Worm (Caenorhabditis elegans) whole organism, L1 larva: ENCODE results near the gene ZC449.8.

Experiments
- F16B12.6 ChIP-seq: fragments of 150-350 bp; optimal IDR thresholded peaks from 2 replicates; lab custom pipeline; 2014; ENCODE audit warnings: missing biosample characterization, missing genetic modification characterization
- ceh-82 ChIP-seq, 3 experiments: fragments of 150-350 bp in 1 of 3; sonication (generic microtip) in 2 of 3; optimal IDR thresholded peaks; 2 replicates each; lab custom pipeline; 2014 to 2017; ENCODE audit warnings: missing biosample characterization in 3 of 3, missing genetic modification characterization in 3 of 3
- ces-1 ChIP-seq: fragments of 150-350 bp; optimal IDR thresholded peaks from 2 replicates; lab custom pipeline; 2014; ENCODE audit warnings: missing biosample characterization, missing genetic modification reagents, missing genetic modification characterization
- elt-3 ChIP-seq, 6 experiments: fragments of 150-350 bp in 1 of 6; sonication (generic microtip); optimal IDR thresholded peaks; 2 replicates each; lab custom pipeline; 2017 to 2018; ENCODE audit warnings: missing biosample characterization in 6 of 6, missing genetic modification characterization in 6 of 6, inconsistent platforms in 1 of 6
- lin-35 ChIP-seq, 2 experiments: fragments of 150-350 bp; optimal IDR thresholded peaks; 2 replicates each; lab custom pipeline; 2014; ENCODE audit warnings: missing biosample characterization in 2 of 2, missing genetic modification characterization in 2 of 2, missing genetic modification reagents in 2 of 2
- lsy-2 ChIP-seq, 2 experiments: fragments of 150-350 bp; optimal IDR thresholded peaks; 2 replicates each; lab custom pipeline; 2014; ENCODE audit warnings: missing biosample characterization in 2 of 2, missing genetic modification characterization in 2 of 2
- nhr-11 ChIP-seq: fragments of 150-350 bp; optimal IDR thresholded peaks from 2 replicates; lab custom pipeline; 2014; ENCODE audit warnings: missing biosample characterization, missing genetic modification characterization
- nhr-12 ChIP-seq: sonication (generic microtip); optimal IDR thresholded peaks from 2 replicates; lab custom pipeline; 2017; ENCODE audit warnings: missing biosample characterization, missing genetic modification characterization
- nhr-237 ChIP-seq: fragments of 150-350 bp; optimal IDR thresholded peaks from 2 replicates; lab custom pipeline; 2014; ENCODE audit warnings: missing biosample characterization, missing genetic modification characterization
- nhr-77 ChIP-seq: fragments of 150-350 bp; optimal IDR thresholded peaks from 2 replicates; lab custom pipeline; 2014; ENCODE audit warnings: missing biosample characterization, missing genetic modification characterization
- nhr-84 ChIP-seq: sonication (generic microtip); optimal IDR thresholded peaks from 2 replicates; lab custom pipeline; 2017; ENCODE audit warnings: missing biosample characterization, missing genetic modification characterization
- tbx-2 ChIP-seq: sonication (generic microtip); optimal IDR thresholded peaks from 2 replicates; lab custom pipeline; 2016; ENCODE audit warnings: missing genetic modification characterization, missing compliant biosample characterization
- unc-130 ChIP-seq: fragments of 150-350 bp; optimal IDR thresholded peaks from 2 replicates; lab custom pipeline; 2017; ENCODE audit warnings: missing biosample characterization, missing genetic modification characterization, inconsistent platforms
- xbp-1 ChIP-seq: sonication (generic microtip); optimal IDR thresholded peaks from 2 replicates; lab custom pipeline; 2016; ENCODE audit warnings: missing genetic modification characterization, missing compliant biosample characterization

DNA sequence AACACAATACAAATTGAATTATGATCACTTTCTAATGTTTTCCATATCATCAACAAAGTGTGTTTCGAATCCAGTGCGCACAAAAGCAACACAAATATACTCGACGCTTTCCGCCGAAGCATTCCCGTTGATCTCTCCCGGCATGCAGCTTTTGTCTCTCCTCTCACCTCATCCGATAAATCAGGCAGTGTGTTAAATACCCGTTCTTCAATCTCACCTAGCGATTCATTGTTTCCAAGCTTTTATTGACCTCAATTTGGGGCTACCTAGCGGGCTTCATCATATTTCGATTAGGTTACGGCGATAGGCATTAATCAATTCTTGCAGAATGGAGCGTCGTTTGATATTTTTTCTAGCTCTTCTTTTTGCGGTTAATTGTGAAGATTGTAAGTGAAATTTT lies 8.4 kb downstream of the ZC449.8 start, which contains the start of gene ZC449.1:
- TF ChIP-seq lsy-2 (tag; optimal IDR thresholded peaks at IDR 0.05; lab: Kevin White, UChicago) = no peak
- no peak for TF ChIP-seq elt-3 (tag; optimal IDR thresholded peaks at IDR 0.05; lab: Kevin White, UChicago)
- no peak for TF ChIP-seq tbx-2
- TF ChIP-seq nhr-11 (tag; lab: Kevin White, UChicago) = no peak
- no peak for TF ChIP-seq nhr-12
- no peak for TF ChIP-seq ces-1 (GFP tag; lab: Kevin White, UChicago)
- TF ChIP-seq ceh-82 (tag; optimal IDR thresholded peaks at IDR 0.05; lab: Kevin White, UChicago) = no peak
- TF ChIP-seq F16B12.6 (tag; lab: Kevin White, UChicago) = no peak
- no peak for TF ChIP-seq nhr-77 (tag; lab: Kevin White, UChicago)
- TF ChIP-seq unc-130 = no peak
- no peak for TF ChIP-seq xbp-1 (tag; lab: Kevin White, UChicago)
- TF ChIP-seq lin-35 (GFP tag; optimal IDR thresholded peaks at IDR 0.05; lab: Kevin White, UChicago) = no peak
- TF ChIP-seq nhr-84 (tag; lab: Kevin White, UChicago) = no peak
- TF ChIP-seq nhr-237 = no peak
